Worm (Caenorhabditis elegans) whole organism, L2 larva: ENCODE data around the gene C54C6.5.

Experiments used
- aly-2 ChIP-seq: fragments of 150-350 bp; optimal IDR thresholded peaks from 2 replicates; lab custom pipeline; 2014; ENCODE audit warnings: missing biosample characterization, missing genetic modification characterization
- ama-1 ChIP-seq: fragments of 150-350 bp; optimal IDR thresholded peaks from 2 replicates; lab custom pipeline; 2018; ENCODE audit warnings: inconsistent platforms
- elt-1 ChIP-seq: fragments of 150-350 bp; optimal IDR thresholded peaks from 2 replicates; lab custom pipeline; 2014; ENCODE audit warnings: missing biosample characterization, missing genetic modification characterization
- fos-1 ChIP-seq: fragments of 150-350 bp; optimal IDR thresholded peaks from 2 replicates; lab custom pipeline; 2014; ENCODE audit warnings: missing biosample characterization, missing genetic modification characterization
- lin-13 ChIP-seq: fragments of 150-350 bp; optimal IDR thresholded peaks from 2 replicates; lab custom pipeline; 2014; ENCODE audit warnings: missing biosample characterization, missing genetic modification reagents, missing genetic modification characterization
- lin-39 ChIP-seq: fragments of 150-350 bp; optimal IDR thresholded peaks from 2 replicates; lab custom pipeline; 2014; ENCODE audit warnings: missing biosample characterization, missing genetic modification reagents, missing genetic modification characterization
- nhr-12 ChIP-seq: fragments of 150-350 bp; optimal IDR thresholded peaks from 2 replicates; lab custom pipeline; 2014; ENCODE audit warnings: missing biosample characterization, missing genetic modification characterization
- nhr-23 ChIP-seq: fragments of 150-350 bp; optimal IDR thresholded peaks from 2 replicates; lab custom pipeline; 2014; ENCODE audit warnings: missing biosample characterization, missing genetic modification reagents, missing genetic modification characterization
- nhr-6 ChIP-seq: fragments of 150-350 bp; optimal IDR thresholded peaks from 2 replicates; lab custom pipeline; 2014; ENCODE audit warnings: missing biosample characterization, missing genetic modification characterization
- nhr-77 ChIP-seq: fragments of 150-350 bp; optimal IDR thresholded peaks from 2 replicates; lab custom pipeline; 2014; ENCODE audit warnings: missing biosample characterization, missing genetic modification characterization
- sem-4 ChIP-seq: fragments of 150-350 bp; optimal IDR thresholded peaks from 2 replicates; lab custom pipeline; 2014; ENCODE audit warnings: missing biosample characterization, missing genetic modification reagents, missing genetic modification characterization
- skn-1 ChIP-seq: sonication (generic microtip); optimal IDR thresholded peaks from 2 replicates; lab custom pipeline; 2017; ENCODE audit warnings: missing biosample characterization, missing genetic modification characterization
- ztf-1 ChIP-seq: fragments of 200-800 bp; sonication (Bioruptor generic); conservative IDR thresholded peaks from 2 replicates; pipeline ENCODE4 v1.3.6; 2022; ENCODE audit warnings: missing genetic modification characterization, missing compliant biosample characterization
- ztf-4 ChIP-seq: fragments of 150-350 bp; optimal IDR thresholded peaks from 2 replicates; lab custom pipeline; 2014; ENCODE audit warnings: missing biosample characterization, missing genetic modification characterization

- TF ChIP-seq ztf-1 (GFP tag; lab: Robert Waterston, UW): no peak
- TF ChIP-seq ztf-4 (tag; lab: Kevin White, UChicago): no peak
- no peak for TF ChIP-seq fos-1
- no peak for TF ChIP-seq ama-1 (lab: Kevin White, UChicago)
- no peak for TF ChIP-seq nhr-12 (tag; lab: Kevin White, UChicago)
- TF ChIP-seq skn-1: no peak
- no peak for TF ChIP-seq lin-39
- TF ChIP-seq nhr-6 (tag; lab: Kevin White, UChicago): no peak
- no peak for TF ChIP-seq elt-1 (tag; lab: Kevin White, UChicago)
- no peak for TF ChIP-seq aly-2 (tag; lab: Kevin White, UChicago)
- no peak for TF ChIP-seq nhr-23 (tag; lab: Kevin White, UChicago)
- no peak for TF ChIP-seq sem-4 (tag; lab: Kevin White, UChicago)
- TF ChIP-seq nhr-77 (tag; lab: Kevin White, UChicago): no peak
- no peak for TF ChIP-seq lin-13 (GFP tag; lab: Kevin White, UChicago)
Measured at ce11 chrIII:3548017-3548416, 1.6 kb downstream of the C54C6.5 start, which contains the start of gene C54C6.11.
